Worm (Caenorhabditis elegans) whole organism, mixed stage, embryonic: ENCODE measurements around the gene R02D5.1.

ENCODE experiments used
- M03D4.4 ChIP-seq: sonication (generic microtip); optimal IDR thresholded peaks from 2 replicates; lab custom pipeline; 2017; ENCODE audit warnings: mild to moderate bottlenecking, missing genetic modification characterization, missing compliant biosample characterization
- bed-3 ChIP-seq: fragments of 200-800 bp; sonication (Bioruptor generic); optimal IDR thresholded peaks from 3 replicates; lab custom pipeline; 2018; ENCODE audit warnings: mild to moderate bottlenecking, missing genetic modification characterization, moderate library complexity, missing compliant biosample characterization
- blmp-1 ChIP-seq: fragments of 150-350 bp; optimal IDR thresholded peaks from 2 replicates; lab custom pipeline; 2014; ENCODE audit warnings: missing biosample characterization, missing genetic modification characterization
- ceh-39 ChIP-seq: fragments of 150-350 bp; optimal IDR thresholded peaks from 2 replicates; lab custom pipeline; 2014; ENCODE audit warnings: missing biosample characterization, missing genetic modification characterization
- ceh-43 ChIP-seq: fragments of 200-800 bp; sonication (Bioruptor generic); optimal IDR thresholded peaks from 2 replicates; lab custom pipeline; 2018; ENCODE audit warnings: mild to moderate bottlenecking, missing genetic modification characterization, moderate library complexity, missing compliant biosample characterization
- ceh-83 ChIP-seq: fragments of 200-800 bp; sonication (Bioruptor generic); optimal IDR thresholded peaks from 2 replicates; lab custom pipeline; 2018; ENCODE audit warnings: mild to moderate bottlenecking, missing genetic modification characterization, missing compliant biosample characterization
- ces-1 ChIP-seq: fragments of 150-350 bp; optimal IDR thresholded peaks from 2 replicates; lab custom pipeline; 2014; ENCODE audit warnings: missing biosample characterization, missing genetic modification reagents, missing genetic modification characterization
- cnd-1 ChIP-seq: fragments of 200-800 bp; sonication (Bioruptor generic); optimal IDR thresholded peaks from 2 replicates; lab custom pipeline; 2018; ENCODE audit warnings: mild to moderate bottlenecking, missing genetic modification characterization, missing compliant biosample characterization
- drap-1 ChIP-seq: fragments of 200-800 bp; sonication (Bioruptor generic); optimal IDR thresholded peaks from 3 replicates; lab custom pipeline; 2018; ENCODE audit warnings: mild to moderate bottlenecking, missing genetic modification characterization, missing compliant biosample characterization
- elt-1 ChIP-seq: sonication (generic microtip); optimal IDR thresholded peaks from 2 replicates; lab custom pipeline; 2017; ENCODE audit warnings: missing genetic modification characterization, mild to moderate bottlenecking, missing compliant biosample characterization, antibody characterized with exemption, moderate library complexity, borderline replicate concordance; ENCODE audit not compliant: insufficient read depth
- elt-3 ChIP-seq: fragments of 150-350 bp; optimal IDR thresholded peaks from 2 replicates; lab custom pipeline; 2014; ENCODE audit warnings: missing biosample characterization, missing genetic modification characterization
- flh-1 ChIP-seq: fragments of 200-800 bp; sonication (Bioruptor generic); optimal IDR thresholded peaks from 2 replicates; lab custom pipeline; 2018; ENCODE audit warnings: mild to moderate bottlenecking, missing genetic modification characterization, moderate library complexity, missing compliant biosample characterization
- ham-2 ChIP-seq: fragments of 200-800 bp; sonication (Bioruptor generic); optimal IDR thresholded peaks from 2 replicates; lab custom pipeline; 2018; ENCODE audit warnings: mild to moderate bottlenecking, missing genetic modification characterization, missing compliant biosample characterization
- hlh-1 ChIP-seq: fragments of 150-350 bp; optimal IDR thresholded peaks from 2 replicates; lab custom pipeline; 2014; ENCODE audit warnings: missing biosample characterization, missing genetic modification reagents, missing genetic modification characterization
- lin-13 ChIP-seq: fragments of 150-350 bp; optimal IDR thresholded peaks from 2 replicates; lab custom pipeline; 2014; ENCODE audit warnings: missing biosample characterization, missing genetic modification characterization
- lin-32 ChIP-seq: fragments of 200-800 bp; sonication (Bioruptor generic); optimal IDR thresholded peaks from 2 replicates; lab custom pipeline; 2018; ENCODE audit warnings: mild to moderate bottlenecking, missing genetic modification characterization, missing compliant biosample characterization
- lsy-2 ChIP-seq: fragments of 150-350 bp; optimal IDR thresholded peaks from 2 replicates; lab custom pipeline; 2014; ENCODE audit warnings: missing biosample characterization, missing genetic modification characterization
- mab-5 ChIP-seq: fragments of 150-350 bp; optimal IDR thresholded peaks from 2 replicates; lab custom pipeline; 2014; ENCODE audit warnings: missing biosample characterization, missing genetic modification characterization
- mep-1 ChIP-seq: fragments of 150-350 bp; optimal IDR thresholded peaks from 2 replicates; lab custom pipeline; 2017; ENCODE audit warnings: missing biosample characterization, missing genetic modification reagents, missing genetic modification characterization, inconsistent platforms
- nhr-12 ChIP-seq: fragments of 150-350 bp; optimal IDR thresholded peaks from 2 replicates; lab custom pipeline; 2014; ENCODE audit warnings: missing biosample characterization, missing genetic modification characterization
- nhr-2 ChIP-seq: fragments of 150-350 bp; optimal IDR thresholded peaks from 2 replicates; lab custom pipeline; 2014; ENCODE audit warnings: missing biosample characterization, missing genetic modification characterization
- nhr-28 ChIP-seq: fragments of 150-350 bp; optimal IDR thresholded peaks from 2 replicates; lab custom pipeline; 2014; ENCODE audit warnings: missing biosample characterization, missing genetic modification characterization
- nhr-76 ChIP-seq: sonication (generic microtip); optimal IDR thresholded peaks from 2 replicates; lab custom pipeline; 2017; ENCODE audit warnings: missing biosample characterization, missing genetic modification characterization
- pha-4 ChIP-seq: fragments of 150-350 bp; optimal IDR thresholded peaks from 2 replicates; lab custom pipeline; 2018; ENCODE audit warnings: missing biosample characterization, missing genetic modification reagents, missing genetic modification characterization
- sem-2 ChIP-seq: fragments of 200-800 bp; sonication (Bioruptor generic); optimal IDR thresholded peaks from 2 replicates; lab custom pipeline; 2018; ENCODE audit warnings: mild to moderate bottlenecking, missing genetic modification characterization, missing compliant biosample characterization
- snpc-4 ChIP-seq: fragments of 150-350 bp; optimal IDR thresholded peaks from 2 replicates; lab custom pipeline; 2014; ENCODE audit warnings: missing biosample characterization, missing genetic modification characterization
- tbx-8 ChIP-seq: fragments of 200-800 bp; sonication (Bioruptor generic); optimal IDR thresholded peaks from 2 replicates; lab custom pipeline; 2018; ENCODE audit warnings: mild to moderate bottlenecking, missing genetic modification characterization, moderate library complexity, missing compliant biosample characterization
- zip-8 ChIP-seq: fragments of 150-350 bp; optimal IDR thresholded peaks from 2 replicates; lab custom pipeline; 2014; ENCODE audit warnings: missing biosample characterization, missing genetic modification characterization
- ztf-11 ChIP-seq: fragments of 150-350 bp; optimal IDR thresholded peaks from 2 replicates; lab custom pipeline; 2014; ENCODE audit warnings: missing biosample characterization, missing genetic modification characterization

Gene R02D5.1

DNA sequence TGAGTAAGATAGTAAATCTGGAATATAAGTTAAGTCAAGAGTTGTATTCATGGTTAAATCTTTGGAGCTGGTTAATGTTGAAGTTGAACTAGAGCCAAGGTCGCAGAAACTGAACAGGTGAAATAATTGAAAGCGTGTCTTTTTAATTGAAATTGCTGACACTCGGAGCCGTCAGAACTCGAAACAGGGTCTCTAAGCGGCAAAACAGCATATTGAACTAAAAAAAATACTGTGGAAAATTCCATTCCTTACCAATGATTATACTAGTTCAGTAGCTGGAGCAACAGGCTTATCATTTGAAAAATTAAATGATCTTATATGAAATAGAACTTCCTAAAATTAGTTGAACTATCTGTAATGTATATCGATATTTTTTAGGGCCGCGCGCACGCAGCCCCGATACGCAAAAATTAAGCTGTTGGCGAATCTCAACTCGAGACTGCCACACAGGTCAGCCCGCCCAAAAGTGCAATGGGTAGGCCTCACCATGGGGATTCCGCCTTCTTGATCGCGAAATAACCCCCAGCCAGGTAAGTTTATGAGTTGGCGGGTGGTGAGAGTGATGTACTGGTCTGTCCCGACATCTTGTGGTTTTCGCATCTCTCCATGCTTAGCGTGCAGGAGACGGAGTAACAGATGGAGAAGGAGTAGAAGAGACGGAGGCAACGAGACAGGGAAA, 39.7 kb upstream of the R02D5.1 start, which contains the start of gene srz-97:
Gene srz-97 (minus strand): TSS at position 51 of the 679 bp plus-strand sequence.
- TF ChIP-seq bed-3 (GFP tag; lab: Kevin White, UChicago), result no peak
- no peak for TF ChIP-seq blmp-1 (tag; lab: Kevin White, UChicago)
- TF ChIP-seq nhr-76 (tag; lab: Kevin White, UChicago), result no peak
- TF ChIP-seq nhr-12 (tag; lab: Kevin White, UChicago), result no peak
- no peak for TF ChIP-seq ceh-39
- TF ChIP-seq drap-1 (GFP tag; lab: Kevin White, UChicago), result peak; percentile 53
- TF ChIP-seq nhr-28 (tag; lab: Kevin White, UChicago), result no peak
- TF ChIP-seq ceh-83, result peak; percentile 1
- TF ChIP-seq ztf-11 (tag; lab: Kevin White, UChicago), result no peak
- TF ChIP-seq snpc-4 (tag; lab: Kevin White, UChicago), result no peak
- no peak for TF ChIP-seq sem-2
- no peak for TF ChIP-seq elt-1 (tag; lab: Kevin White, UChicago)
- no peak for TF ChIP-seq flh-1 (GFP tag; lab: Kevin White, UChicago)
- TF ChIP-seq cnd-1, result peak; percentile 64
- TF ChIP-seq, all 35 proteins: peak for 3

DNA sequence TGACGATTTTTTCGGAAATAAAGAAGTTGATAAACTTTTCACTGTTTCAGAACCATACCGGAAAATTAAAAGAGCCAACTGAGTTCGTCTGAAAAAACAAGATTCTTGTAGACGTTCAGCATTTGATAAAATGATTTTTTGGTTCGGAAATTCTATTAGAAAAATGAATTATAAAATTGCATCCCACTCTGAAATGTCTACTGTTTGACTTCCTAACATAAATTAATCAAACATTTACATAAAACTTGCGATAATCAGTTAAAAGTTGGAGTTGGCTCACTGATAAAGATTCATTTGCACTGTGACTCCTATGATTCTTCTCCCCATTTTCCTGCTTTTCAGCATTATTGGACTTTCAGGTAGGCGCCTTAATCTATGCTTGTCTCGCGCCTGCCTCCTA, 39.1 kb upstream of the R02D5.1 start, which contains the start of gene clec-57:
Gene clec-57 (plus strand): TSS at position 301 of the 400 bp plus-strand sequence.
- TF ChIP-seq ztf-11 (tag; lab: Kevin White, UChicago), result no peak
- no peak for TF ChIP-seq lin-32 (GFP tag; lab: Kevin White, UChicago)
- no peak for TF ChIP-seq ham-2 (GFP tag; lab: Kevin White, UChicago)
- no peak for TF ChIP-seq ceh-43
- TF ChIP-seq hlh-1, result no peak
- TF ChIP-seq, all 35 proteins: peak for 0

DNA sequence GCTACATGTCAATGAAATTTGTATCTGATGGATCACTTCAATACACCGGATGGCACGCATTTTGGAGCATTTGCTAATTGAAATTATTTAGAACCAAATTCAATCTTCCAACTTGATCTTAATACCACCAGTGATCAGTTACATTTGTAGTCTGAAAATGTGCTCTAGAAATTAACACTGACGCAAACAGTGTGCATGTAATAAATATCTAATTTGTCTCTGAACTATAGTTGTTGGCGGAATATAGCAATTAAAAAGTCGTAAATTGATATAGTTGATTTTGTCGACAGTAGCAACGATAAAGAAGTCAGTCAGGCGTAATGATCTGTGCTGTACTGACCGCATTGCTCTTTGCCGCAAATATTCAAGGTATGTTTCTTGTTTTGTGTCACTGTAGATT, 35.8 kb upstream of the R02D5.1 start, which contains the start of gene clec-227:
Gene clec-227 (plus strand): TSS at position 301 of the 400 bp plus-strand sequence.
- TF ChIP-seq blmp-1 (tag; lab: Kevin White, UChicago) (no peak), pha-4 (tag; lab: Kevin White, UChicago) (no peak), lsy-2 (tag; lab: Kevin White, UChicago) (no peak), nhr-28 (tag; lab: Kevin White, UChicago) (no peak), drap-1 (GFP tag; lab: Kevin White, UChicago) (no peak), mab-5 (no peak), elt-1 (tag; lab: Kevin White, UChicago) (no peak), ces-1 (GFP tag; lab: Kevin White, UChicago) (no peak), snpc-4 (tag; lab: Kevin White, UChicago) (no peak), elt-3 (tag; lab: Kevin White, UChicago) (no peak), ceh-39 (no peak), lin-13 (tag; lab: Kevin White, UChicago) (no peak), nhr-2 (tag; lab: Kevin White, UChicago) (no peak), zip-8 (tag; lab: Kevin White, UChicago) (no peak), ceh-83 (no peak), bed-3 (GFP tag; lab: Kevin White, UChicago) (no peak), ztf-11 (tag; lab: Kevin White, UChicago) (no peak)
- TF ChIP-seq, all 35 proteins: peak for 0

DNA sequence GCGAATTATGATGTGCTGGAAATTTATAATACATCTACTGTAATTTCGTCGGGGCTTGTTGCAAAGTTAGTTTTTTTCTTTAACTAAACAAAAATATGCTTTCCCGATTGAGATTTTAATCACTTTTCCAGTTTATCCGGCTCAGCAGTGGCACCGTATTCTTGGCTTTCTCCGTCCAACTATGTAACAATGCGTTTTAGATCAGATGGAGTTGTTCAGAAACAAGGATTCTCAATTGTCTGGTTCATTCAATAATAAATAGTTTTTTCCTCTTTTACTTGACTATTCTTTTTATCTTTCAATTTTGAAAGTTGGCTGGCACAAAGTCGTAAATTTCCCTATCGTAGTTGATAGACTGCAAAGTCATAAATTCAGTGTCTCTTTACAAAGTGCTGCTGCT, 34.0 kb upstream of the R02D5.1 start, which contains the start of gene clec-56:
Gene clec-56 (plus strand): TSS at position 301 of the 400 bp plus-strand sequence.
- TF ChIP-seq snpc-4 (tag; lab: Kevin White, UChicago) (no peak), elt-1 (tag; lab: Kevin White, UChicago) (no peak), zip-8 (tag; lab: Kevin White, UChicago) (no peak), nhr-28 (tag; lab: Kevin White, UChicago) (no peak), nhr-12 (tag; lab: Kevin White, UChicago) (no peak), bed-3 (GFP tag; lab: Kevin White, UChicago) (no peak), lin-13 (tag; lab: Kevin White, UChicago) (no peak), nhr-76 (tag; lab: Kevin White, UChicago) (no peak), mep-1 (no peak), nhr-2 (tag; lab: Kevin White, UChicago) (no peak), tbx-8 (GFP tag; lab: Kevin White, UChicago) (no peak), lsy-2 (tag; lab: Kevin White, UChicago) (no peak), M03D4.4 (tag; lab: Kevin White, UChicago) (no peak)
- TF ChIP-seq, all 35 proteins: peak for 0
